Fruit fly (Drosophila melanogaster) Kc167 (cell line): ENCODE measurements around the gene exex.

Experiments
- Myc ChIP-seq: fragments of >200 bp; optimal IDR thresholded peaks from 2 replicates; lab custom pipeline; 2017; ENCODE audit warnings: missing external identifiers
- Sin3A ChIP-seq: fragments of >200 bp; optimal IDR thresholded peaks from 2 replicates; lab custom pipeline; 2018; ENCODE audit warnings: missing external identifiers
- h ChIP-seq: fragments of >200 bp; optimal IDR thresholded peaks from 3 replicates; lab custom pipeline; 2018; ENCODE audit warnings: missing external identifiers
- insv ChIP-seq: fragments of >200 bp; optimal IDR thresholded peaks from 3 replicates; lab custom pipeline; 2018; ENCODE audit warnings: missing external identifiers
- psq ChIP-seq: fragments of >200 bp; optimal IDR thresholded peaks from 2 replicates; lab custom pipeline; 2017; ENCODE audit warnings: missing external identifiers
- ttk ChIP-seq: sonication (Bioruptor generic); optimal IDR thresholded peaks from 2 replicates; lab custom pipeline; 2017; ENCODE audit warnings: missing external identifiers

Gene exex

dm6 chr3L:7947880-7948286 lies at the start of gene exex:
Gene exex, plus strand, starts transcription at chr3L:7948186.
- TF ChIP-seq psq (lab: Kevin White, UChicago) (no peak), ttk (lab: Kevin White, UChicago) (no peak), h (lab: Kevin White, UChicago) (no peak), insv (no peak), Sin3A (lab: Kevin White, UChicago) (no peak), Myc (lab: Kevin White, UChicago) (no peak)

- no peak for TF ChIP-seq insv
- TF ChIP-seq Myc (lab: Kevin White, UChicago), result no peak
- TF ChIP-seq Sin3A (lab: Kevin White, UChicago), result no peak
- TF ChIP-seq psq (lab: Kevin White, UChicago), result no peak
- no peak for TF ChIP-seq h (lab: Kevin White, UChicago)
- TF ChIP-seq ttk (lab: Kevin White, UChicago), result no peak
Observed at dm6 chr3L:7903489-7904150, 44.4 kb upstream of the exex start.

dm6 chr3L:7904560-7904959 lies 43.4 kb upstream of the exex start:
- TF ChIP-seq psq (lab: Kevin White, UChicago) (no peak), Sin3A (lab: Kevin White, UChicago) (no peak), ttk (lab: Kevin White, UChicago) (no peak), h (lab: Kevin White, UChicago) (no peak), Myc (lab: Kevin White, UChicago) (no peak), insv (no peak)

- TF ChIP-seq Sin3A (lab: Kevin White, UChicago) (no peak), h (lab: Kevin White, UChicago) (no peak), insv (no peak), psq (lab: Kevin White, UChicago) (no peak)
Observed at dm6 chr3L:7909695-7910463, 38.1 kb upstream of the exex start.

- no peak for TF ChIP-seq ttk (lab: Kevin White, UChicago)
- TF ChIP-seq h (lab: Kevin White, UChicago), result no peak
- TF ChIP-seq psq (lab: Kevin White, UChicago), result no peak
- TF ChIP-seq insv, result no peak
- no peak for TF ChIP-seq Sin3A (lab: Kevin White, UChicago)
- no peak for TF ChIP-seq Myc (lab: Kevin White, UChicago)
Observed at dm6 chr3L:7910916-7911467, 37.0 kb upstream of the exex start.

- no peak for TF ChIP-seq insv
- TF ChIP-seq Myc (lab: Kevin White, UChicago), result no peak
- TF ChIP-seq Sin3A (lab: Kevin White, UChicago), result no peak
- TF ChIP-seq h (lab: Kevin White, UChicago), result no peak
- TF ChIP-seq ttk (lab: Kevin White, UChicago), result no peak
- TF ChIP-seq psq (lab: Kevin White, UChicago), result no peak
Observed at dm6 chr3L:7911765-7912556, 36.0 kb upstream of the exex start, which contains the start of the genes pbl and CG8281. Gene pbl, minus strand, starts transcription at chr3L:7911954. Gene CG8281, plus strand, starts transcription at chr3L:7912463.

dm6 chr3L:7914969-7915596 lies 32.9 kb upstream of the exex start, which contains the start of gene Tmem43:
Gene Tmem43, minus strand, starts transcription at chr3L:7915120.
- TF ChIP-seq Sin3A (lab: Kevin White, UChicago) (no peak), h (lab: Kevin White, UChicago) (no peak), insv (no peak), Myc (lab: Kevin White, UChicago) (no peak), ttk (lab: Kevin White, UChicago) (no peak), psq (lab: Kevin White, UChicago) (no peak)

dm6 chr3L:7915808-7916619 lies 32.0 kb upstream of the exex start:
- TF ChIP-seq psq (lab: Kevin White, UChicago) (no peak), Sin3A (lab: Kevin White, UChicago) (no peak), insv (no peak), h (lab: Kevin White, UChicago) (no peak), Myc (lab: Kevin White, UChicago) (no peak), ttk (lab: Kevin White, UChicago) (no peak)

- TF ChIP-seq Myc (lab: Kevin White, UChicago) (no peak), insv (no peak), Sin3A (lab: Kevin White, UChicago) (no peak), h (lab: Kevin White, UChicago) (no peak), psq (lab: Kevin White, UChicago) (no peak), ttk (lab: Kevin White, UChicago) (no peak)
Observed at dm6 chr3L:7934200-7934599, 13.8 kb upstream of the exex start.

- no peak for TF ChIP-seq psq (lab: Kevin White, UChicago)
- TF ChIP-seq Myc (lab: Kevin White, UChicago), result no peak
- no peak for TF ChIP-seq insv
- no peak for TF ChIP-seq ttk (lab: Kevin White, UChicago)
- TF ChIP-seq Sin3A (lab: Kevin White, UChicago), result no peak
- no peak for TF ChIP-seq h (lab: Kevin White, UChicago)
Observed at dm6 chr3L:7934857-7935256, 13.1 kb upstream of the exex start.
